Fruit fly (Drosophila melanogaster): ENCODE measurements around the gene Npl4.
A peak's percentile ranks its signal among the peaks of the same experiment; 100 is the strongest.

Npl4 gene

dm6 chr3R:25594128-25594527 is 30.3 kb downstream of the Npl4 start (continued):
- TF ChIP-seq CG34224 (GFP tag; IDR thresholded peaks at IDR 0.05; ENCODE audit: partially characterized antibody) (no peak), CG4617 (GFP tag; optimal IDR thresholded peaks at IDR 0.05; ENCODE audit: borderline replicate concordance) (no peak), HmgD (GFP tag; optimal IDR thresholded peaks at IDR 0.05) (peak; percentile 13), BEAF-32 (GFP tag; optimal IDR thresholded peaks at IDR 0.05) (peak; percentile 33), wdn (GFP tag; IDR thresholded peaks at IDR 0.05) (no peak), lbe (GFP tag; optimal IDR thresholded peaks at IDR 0.05) (no peak), odd (GFP tag; optimal IDR thresholded peaks at IDR 0.05) (no peak), pzg (GFP tag; optimal IDR thresholded peaks at IDR 0.05) (no peak), Doc2 (GFP tag; IDR thresholded peaks at IDR 0.05) (no peak), exex (tag; optimal IDR thresholded peaks at IDR 0.05) (no peak), ab (GFP tag; optimal IDR thresholded peaks at IDR 0.05) (no peak), CG6654 (GFP tag; optimal IDR thresholded peaks at IDR 0.05) (no peak), Hr78 (GFP tag; optimal IDR thresholded peaks at IDR 0.05) (no peak), CG10366 (GFP tag; IDR thresholded peaks at IDR 0.05) (no peak), mam (GFP tag; optimal IDR thresholded peaks at IDR 0.05) (no peak), Meics (GFP tag; optimal IDR thresholded peaks at IDR 0.05) (no peak), prd (optimal IDR thresholded peaks at IDR 0.05) (no peak), prd (GFP tag; IDR thresholded peaks at IDR 0.05) (peak; percentile 23; the same call in 1 of the 3 replicates), Hsf (GFP tag; optimal IDR thresholded peaks at IDR 0.05) (no peak), CG15696 (tag; optimal IDR thresholded peaks at IDR 0.05) (peak; percentile 22), ERR (GFP tag; optimal IDR thresholded peaks at IDR 0.05) (no peak), Gsc (GFP tag; IDR thresholded peaks at IDR 0.05) (no peak), tll (GFP tag; optimal IDR thresholded peaks at IDR 0.05) (peak in 1 of 2 experiments; percentile 14), Dip3 (GFP tag; optimal IDR thresholded peaks at IDR 0.05) (no peak), CG17829 (tag; optimal IDR thresholded peaks at IDR 0.05) (peak; percentile 4), Dp (GFP tag; optimal IDR thresholded peaks at IDR 0.05) (no peak), CG30020 (tag; optimal IDR thresholded peaks at IDR 0.05) (peak; percentile 2), chif (GFP tag; optimal IDR thresholded peaks at IDR 0.05) (peak in 1 of 2 experiments; percentile 21), inv (GFP tag; IDR thresholded peaks at IDR 0.05; ENCODE audit: partially characterized antibody) (no peak), CG4360 (GFP tag; IDR thresholded peaks at IDR 0.05) (peak; percentile 11; the same call in 1 of the 2 replicates), tin (GFP tag; optimal IDR thresholded peaks at IDR 0.05) (no peak), repo (GFP tag; optimal IDR thresholded peaks at IDR 0.05) (no peak), psq (GFP tag; optimal IDR thresholded peaks at IDR 0.05) (peak; percentile 88), CG33557 (GFP tag; optimal IDR thresholded peaks at IDR 0.05) (peak; percentile 25), CG8924 (tag; optimal IDR thresholded peaks at IDR 0.05) (peak; percentile 38), CTCF (GFP tag; optimal IDR thresholded peaks at IDR 0.05) (peak; percentile 91), stwl (tag; optimal IDR thresholded peaks at IDR 0.05) (peak; percentile 94), CG14441 (GFP tag; IDR thresholded peaks at IDR 0.05) (no peak), CG7357 (GFP tag; IDR thresholded peaks at IDR 0.05) (no peak), ac (GFP tag; optimal IDR thresholded peaks at IDR 0.05) (peak; percentile 26), Oli (tag; optimal IDR thresholded peaks at IDR 0.05) (no peak), CG7928 (GFP tag; optimal IDR thresholded peaks at IDR 0.05) (no peak), Pdp1 (GFP tag; optimal IDR thresholded peaks at IDR 0.05) (no peak), phol (tag; optimal IDR thresholded peaks at IDR 0.05) (peak; percentile 15), CG16813 (GFP tag; IDR thresholded peaks at IDR 0.05; ENCODE audit: partially characterized antibody) (no peak), CG13894 (tag; optimal IDR thresholded peaks at IDR 0.05) (no peak), CG2712 (tag; optimal IDR thresholded peaks at IDR 0.05) (peak; percentile 23), HHEX (GFP tag; optimal IDR thresholded peaks at IDR 0.05) (no peak), CG9876 (GFP tag; optimal IDR thresholded peaks at IDR 0.05) (no peak), CG7556 (GFP tag; optimal IDR thresholded peaks at IDR 0.05) (no peak), CG5245 (GFP tag; optimal IDR thresholded peaks at IDR 0.05) (no peak)
